Fruit fly (Drosophila melanogaster) whole organism, embryonic: ENCODE measurements around the gene CG32305.

Experiments
- Asciz ChIP-seq: fragments of 200-800 bp; sonication (Bioruptor generic); optimal IDR thresholded peaks from 2 replicates; lab custom pipeline; 2017; ENCODE audit warnings: missing biosample characterization, mild to moderate bottlenecking, missing genetic modification characterization, missing genetic modification reagents
- Bgb ChIP-seq: fragments of 200-800 bp; sonication (Bioruptor generic); IDR thresholded peaks from 2 replicates; pipeline ENCODE4 v1.3.6; 2022; ENCODE audit warnings: missing biosample characterization, missing genetic modification characterization; ENCODE audit not compliant: partially characterized antibody
- Blimp-1 ChIP-seq: fragments of 200-800 bp; sonication (Bioruptor generic); optimal IDR thresholded peaks from 3 replicates; lab custom pipeline; 2018; ENCODE audit warnings: missing biosample characterization, missing genetic modification characterization, mild to moderate bottlenecking, moderate library complexity, missing genetic modification reagents
- C15 ChIP-seq: fragments of 200-800 bp; sonication (Bioruptor generic); IDR thresholded peaks from 3 replicates; pipeline ENCODE4 v1.3.6; 2022; ENCODE audit warnings: missing biosample characterization, missing genetic modification characterization
- CG12236 ChIP-seq: fragments of 200-800 bp; sonication (Bioruptor generic); optimal IDR thresholded peaks from 2 replicates; lab custom pipeline; 2016; ENCODE audit warnings: missing biosample characterization, missing genetic modification characterization
- CG15479 ChIP-seq: fragments of 200-800 bp; sonication (Bioruptor generic); optimal IDR thresholded peaks from 3 replicates; lab custom pipeline; 2019; ENCODE audit warnings: missing biosample characterization, mild to moderate bottlenecking, missing genetic modification characterization, moderate library complexity
- CG15514 ChIP-seq: fragments of 200-800 bp; sonication (Bioruptor generic); optimal IDR thresholded peaks from 3 replicates; lab custom pipeline; 2017; ENCODE audit warnings: missing biosample characterization, missing genetic modification characterization, mild to moderate bottlenecking, moderate library complexity, missing genetic modification reagents
- CG17802 ChIP-seq: fragments of 200-800 bp; sonication (Bioruptor generic); optimal IDR thresholded peaks from 2 replicates; lab custom pipeline; 2018; ENCODE audit warnings: missing biosample characterization, mild to moderate bottlenecking, missing genetic modification characterization, moderate library complexity
- CG1832 ChIP-seq: fragments of 200-800 bp; sonication (Bioruptor generic); optimal IDR thresholded peaks from 2 replicates; lab custom pipeline; 2017; ENCODE audit warnings: missing biosample characterization, mild to moderate bottlenecking, missing genetic modification characterization, inconsistent platforms
- CG18476 ChIP-seq: fragments of 200-800 bp; sonication (Bioruptor generic); optimal IDR thresholded peaks from 2 replicates; lab custom pipeline; 2016; ENCODE audit warnings: missing biosample characterization, mild to moderate bottlenecking, missing genetic modification characterization
- CG3065 ChIP-seq: fragments of 200-800 bp; sonication (Bioruptor generic); optimal IDR thresholded peaks from 2 replicates; lab custom pipeline; 2016; ENCODE audit warnings: missing biosample characterization, missing genetic modification characterization
- CG32767 ChIP-seq: fragments of 200-800 bp; sonication (Bioruptor generic); IDR thresholded peaks from 2 replicates; pipeline ENCODE4 v1.3.6; 2022; ENCODE audit warnings: missing biosample characterization, missing genetic modification characterization
- CG4617 ChIP-seq: fragments of 200-800 bp; sonication (Bioruptor generic); optimal IDR thresholded peaks from 3 replicates; lab custom pipeline; 2016; ENCODE audit warnings: missing biosample characterization, missing genetic modification characterization, borderline replicate concordance
- CG6654 ChIP-seq: fragments of 200-800 bp; sonication (Bioruptor generic); optimal IDR thresholded peaks from 2 replicates; lab custom pipeline; 2017; ENCODE audit warnings: missing biosample characterization, mild to moderate bottlenecking, missing genetic modification characterization
- CG7357 ChIP-seq: fragments of 200-800 bp; sonication (Bioruptor generic); IDR thresholded peaks from 3 replicates; pipeline ENCODE4 v1.3.6; 2022; ENCODE audit warnings: missing biosample characterization, missing genetic modification characterization
- CG7372 ChIP-seq: fragments of 200-800 bp; sonication (Bioruptor generic); IDR thresholded peaks from 2 replicates; pipeline ENCODE4 v1.3.6; 2022; ENCODE audit warnings: missing biosample characterization, missing genetic modification characterization
- CG7963 ChIP-seq: fragments of 200-800 bp; sonication (Bioruptor generic); IDR thresholded peaks from 3 replicates; pipeline ENCODE4 v1.3.6; 2022; ENCODE audit warnings: missing biosample characterization, missing genetic modification characterization; ENCODE audit not compliant: partially characterized antibody
- CG7987 ChIP-seq: fragments of 200-800 bp; sonication (Bioruptor generic); optimal IDR thresholded peaks from 2 replicates; lab custom pipeline; 2018; ENCODE audit warnings: missing biosample characterization, mild to moderate bottlenecking, missing genetic modification characterization, moderate library complexity
- CG8281 ChIP-seq: fragments of 200-800 bp; sonication (Bioruptor generic); optimal IDR thresholded peaks from 2 replicates; lab custom pipeline; 2018; ENCODE audit warnings: missing biosample characterization, mild to moderate bottlenecking, missing genetic modification characterization, moderate library complexity
- CG9609 ChIP-seq: fragments of 200-800 bp; sonication (Bioruptor generic); optimal IDR thresholded peaks from 3 replicates; lab custom pipeline; 2016; ENCODE audit warnings: missing biosample characterization, missing genetic modification characterization
- CG9727 ChIP-seq: fragments of 200-800 bp; sonication (Bioruptor generic); optimal IDR thresholded peaks from 3 replicates; lab custom pipeline; 2017; ENCODE audit warnings: missing biosample characterization, mild to moderate bottlenecking, missing genetic modification characterization
- CG9932 ChIP-seq: fragments of 200-800 bp; sonication (Bioruptor generic); IDR thresholded peaks from 2 replicates; pipeline ENCODE4 v1.3.6; 2022; ENCODE audit warnings: missing biosample characterization, missing genetic modification characterization
- D19B ChIP-seq: fragments of 200-800 bp; sonication (Bioruptor generic); optimal IDR thresholded peaks from 2 replicates; lab custom pipeline; 2017; ENCODE audit warnings: missing biosample characterization, mild to moderate bottlenecking, missing genetic modification characterization
- Dad ChIP-seq: fragments of 200-800 bp; sonication (Bioruptor generic); optimal IDR thresholded peaks from 3 replicates; lab custom pipeline; 2016; ENCODE audit warnings: missing biosample characterization, missing genetic modification characterization
- Doc2 ChIP-seq: fragments of 200-800 bp; sonication (Bioruptor generic); IDR thresholded peaks from 2 replicates; pipeline ENCODE4 v1.3.6; 2022; ENCODE audit warnings: missing biosample characterization, missing genetic modification characterization
- Ets65A ChIP-seq: fragments of 200-800 bp; sonication (Bioruptor generic); peaks from one replicate; lab custom pipeline; 2016; ENCODE audit warnings: missing biosample characterization, missing genetic modification characterization
- Ets97D ChIP-seq: fragments of 200-800 bp; sonication (Bioruptor generic); optimal IDR thresholded peaks from 3 replicates; lab custom pipeline; 2016; ENCODE audit warnings: missing biosample characterization, missing genetic modification characterization
- Hr3 ChIP-seq: fragments of 200-800 bp; sonication (Bioruptor generic); optimal IDR thresholded peaks from 3 replicates; lab custom pipeline; 2016; ENCODE audit warnings: missing biosample characterization, missing genetic modification characterization
- Med ChIP-seq: fragments of 200-800 bp; sonication (Bioruptor generic); peaks from one replicate; lab custom pipeline; 2016; ENCODE audit warnings: missing biosample characterization, missing genetic modification characterization, mild to moderate bottlenecking, inconsistent platforms, moderate library complexity
- Nf-YA ChIP-seq: fragments of 200-800 bp; sonication (Bioruptor generic); IDR thresholded peaks from 2 replicates; pipeline ENCODE4 v1.3.6; 2022; ENCODE audit warnings: missing biosample characterization, missing genetic modification characterization
- Rfx ChIP-seq: fragments of 200-800 bp; sonication (Bioruptor generic); IDR thresholded peaks from 2 replicates; pipeline ENCODE4 v1.3.6; 2022; ENCODE audit warnings: missing biosample characterization, missing genetic modification characterization
- Xbp1 ChIP-seq: fragments of 200-800 bp; sonication (Bioruptor generic); optimal IDR thresholded peaks from 3 replicates; lab custom pipeline; 2016; ENCODE audit warnings: missing biosample characterization, mild to moderate bottlenecking, missing genetic modification characterization
- bab2 ChIP-seq: fragments of 200-800 bp; sonication (Bioruptor generic); optimal IDR thresholded peaks from 2 replicates; lab custom pipeline; 2016; ENCODE audit warnings: missing biosample characterization, missing genetic modification characterization
- chinmo ChIP-seq: fragments of 200-800 bp; sonication (Bioruptor generic); IDR thresholded peaks from 4 replicates; pipeline ENCODE4 v1.3.6; 2022; ENCODE audit warnings: missing biosample characterization, missing genetic modification characterization; ENCODE audit not compliant: partially characterized antibody
- ci ChIP-seq: fragments of 200-800 bp; sonication (Bioruptor generic); IDR thresholded peaks from 3 replicates; pipeline ENCODE4 v1.3.6; 2022; ENCODE audit warnings: missing biosample characterization, missing genetic modification characterization
- dimm ChIP-seq: fragments of 200-800 bp; sonication (Bioruptor generic); IDR thresholded peaks from 2 replicates; pipeline ENCODE4 v1.3.6; 2022; ENCODE audit warnings: missing biosample characterization, missing genetic modification characterization
- gce ChIP-seq: fragments of 200-800 bp; sonication (Bioruptor generic); IDR thresholded peaks from 3 replicates; pipeline ENCODE4 v1.3.6; 2022; ENCODE audit warnings: missing biosample characterization, missing genetic modification characterization
- gfzf ChIP-seq: fragments of 200-800 bp; sonication (Bioruptor generic); optimal IDR thresholded peaks from 2 replicates; lab custom pipeline; 2016; ENCODE audit warnings: missing biosample characterization, mild to moderate bottlenecking, missing genetic modification characterization, moderate library complexity
- inv ChIP-seq: fragments of 200-800 bp; sonication (Bioruptor generic); IDR thresholded peaks from 2 replicates; pipeline ENCODE4 v1.3.6; 2022; ENCODE audit warnings: missing biosample characterization, missing genetic modification characterization; ENCODE audit not compliant: partially characterized antibody
- kah ChIP-seq: fragments of 200-800 bp; sonication (Bioruptor generic); optimal IDR thresholded peaks from 2 replicates; lab custom pipeline; 2018; ENCODE audit warnings: missing biosample characterization, mild to moderate bottlenecking, missing genetic modification characterization
- lbe ChIP-seq: fragments of 200-800 bp; sonication (Bioruptor generic); optimal IDR thresholded peaks from 2 replicates; lab custom pipeline; 2016; ENCODE audit warnings: missing biosample characterization, mild to moderate bottlenecking, missing genetic modification characterization
- pb ChIP-seq: fragments of 200-800 bp; sonication (Bioruptor generic); optimal IDR thresholded peaks from 3 replicates; lab custom pipeline; 2016; ENCODE audit warnings: missing biosample characterization, missing genetic modification characterization
- pho ChIP-seq: fragments of 200-800 bp; sonication (Bioruptor generic); optimal IDR thresholded peaks from 2 replicates; lab custom pipeline; 2016; ENCODE audit warnings: missing biosample characterization, missing genetic modification characterization
- pum ChIP-seq: fragments of 200-800 bp; sonication (Bioruptor generic); optimal IDR thresholded peaks from 2 replicates; lab custom pipeline; 2016; ENCODE audit warnings: missing biosample characterization, missing genetic modification characterization
- scrt ChIP-seq: fragments of 200-800 bp; sonication (Bioruptor generic); optimal IDR thresholded peaks from 2 replicates; lab custom pipeline; 2018; ENCODE audit warnings: missing biosample characterization, mild to moderate bottlenecking, missing genetic modification characterization, moderate library complexity
- sd ChIP-seq: fragments of 200-800 bp; sonication (Bioruptor generic); optimal IDR thresholded peaks from 3 replicates; lab custom pipeline; 2018; ENCODE audit warnings: missing biosample characterization, mild to moderate bottlenecking, missing genetic modification characterization, moderate library complexity
- seq ChIP-seq: fragments of 200-800 bp; sonication (Bioruptor generic); IDR thresholded peaks from 2 replicates; pipeline ENCODE4 v1.3.6; 2022; ENCODE audit warnings: missing biosample characterization, missing genetic modification characterization
- slou ChIP-seq: fragments of 200-800 bp; sonication (Bioruptor generic); optimal IDR thresholded peaks from 3 replicates; lab custom pipeline; 2016; ENCODE audit warnings: missing biosample characterization, missing genetic modification characterization
- sna ChIP-seq: fragments of 200-800 bp; sonication (Bioruptor generic); IDR thresholded peaks from 2 replicates; pipeline ENCODE4 v1.3.6; 2022; ENCODE audit warnings: missing biosample characterization, missing genetic modification characterization; ENCODE audit not compliant: partially characterized antibody
- ssp ChIP-seq: fragments of 200-800 bp; sonication (Bioruptor generic); IDR thresholded peaks from 2 replicates; pipeline ENCODE4 v1.3.6; 2022; ENCODE audit warnings: missing biosample characterization, missing genetic modification characterization
- z ChIP-seq: fragments of 200-800 bp; sonication (Bioruptor generic); IDR thresholded peaks from 3 replicates; pipeline ENCODE4 v1.3.6; 2022; ENCODE audit warnings: missing biosample characterization, missing genetic modification characterization

Gene CG32305

DNA sequence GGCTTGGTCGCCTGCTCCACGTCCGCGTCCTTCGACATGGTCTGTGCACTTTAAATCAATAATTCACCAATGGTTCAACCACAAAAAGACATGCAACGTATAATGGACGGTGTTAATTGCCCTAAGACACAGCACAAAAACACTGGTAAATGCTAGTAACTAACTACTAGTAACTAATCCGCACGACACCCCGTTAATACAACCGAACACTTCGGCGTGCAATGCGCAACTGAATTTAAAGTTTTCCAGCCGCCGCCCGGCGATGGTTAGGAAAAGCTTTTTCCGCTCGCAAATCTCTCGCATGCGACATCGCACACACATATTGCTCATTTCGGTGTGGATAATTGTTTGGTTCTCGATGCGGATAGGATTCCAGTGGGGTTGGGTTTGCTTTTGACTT is 7.3 kb downstream of the CG32305 start (continued):
- no peak for TF ChIP-seq z
- no peak for TF ChIP-seq CG9609
- TF ChIP-seq CG7987 (GFP tag; lab: Kevin White, UChicago): no peak
- TF ChIP-seq CG17802 (tag; lab: Kevin White, UChicago): no peak
- TF ChIP-seq seq: peak; percentile 22; the same call in 1 of the 2 replicates
- peak; percentile 50 for TF ChIP-seq Med
- no peak for TF ChIP-seq sna
- TF ChIP-seq ssp: no peak
- TF ChIP-seq Asciz (GFP tag; lab: Kevin White, UChicago): no peak
- TF ChIP-seq Rfx: 0 out of 2 replicates have a peak, but pooled peaks have one; percentile 15
- no peak for TF ChIP-seq inv
- no peak for TF ChIP-seq gce (GFP tag; lab: Robert Waterston, UW)
- no peak for TF ChIP-seq CG1832 (GFP tag; lab: Kevin White, UChicago)
- TF ChIP-seq CG9727 (GFP tag; lab: Kevin White, UChicago): no peak
- TF ChIP-seq CG9932 (GFP tag; lab: Robert Waterston, UW): no peak
- no peak for TF ChIP-seq CG32767 (GFP tag; lab: Robert Waterston, UW)
- TF ChIP-seq Nf-YA: no peak
- TF ChIP-seq CG18476 (GFP tag; lab: Kevin White, UChicago): no peak
- no peak for TF ChIP-seq Hr3 (GFP tag; lab: Kevin White, UChicago)
- TF ChIP-seq CG15479 (GFP tag; lab: Kevin White, UChicago): no peak
- no peak for TF ChIP-seq gfzf
- TF ChIP-seq pho (GFP tag; lab: Kevin White, UChicago): no peak
- no peak for TF ChIP-seq Dad (GFP tag; lab: Kevin White, UChicago)
- no peak for TF ChIP-seq lbe
- no peak for TF ChIP-seq CG6654
- no peak for TF ChIP-seq CG7357 (GFP tag; lab: Robert Waterston, UW)

DNA sequence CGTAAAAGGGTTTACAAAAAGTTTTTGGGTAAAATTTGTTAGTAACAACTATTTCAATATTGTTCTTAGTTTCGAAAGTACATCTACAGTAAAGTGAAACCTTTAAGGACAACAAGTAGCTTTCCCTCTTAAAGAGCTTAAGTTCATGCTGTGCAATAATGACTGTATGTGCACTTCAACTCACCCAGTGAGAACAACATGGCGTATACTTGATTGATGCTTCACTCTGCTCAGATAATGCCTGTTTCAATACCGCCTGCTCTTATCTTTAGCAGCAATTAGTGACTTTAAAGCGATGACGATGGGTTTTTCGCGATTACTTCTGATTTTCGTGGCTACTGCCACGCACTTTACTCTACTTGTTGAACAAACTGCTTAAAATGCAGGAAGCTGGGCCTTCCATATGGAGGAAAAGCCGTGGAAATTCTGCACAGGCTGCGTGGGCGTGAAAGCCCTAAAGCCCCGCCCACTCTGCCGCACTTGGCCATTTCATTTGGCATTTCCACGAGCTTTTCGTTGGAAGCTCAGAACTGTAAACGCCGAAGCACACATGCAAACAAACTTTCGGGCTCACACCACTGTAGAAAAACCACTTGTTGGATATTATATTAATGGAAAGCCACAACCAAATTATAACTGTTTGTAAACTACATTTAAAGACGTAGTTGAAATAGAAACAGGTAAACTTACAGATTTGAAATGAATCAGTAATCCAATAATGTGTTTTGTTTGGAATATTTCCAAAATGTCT is 8.2 kb downstream of the CG32305 start:
- TF ChIP-seq CG7372 (GFP tag; lab: Robert Waterston, UW): peak; percentile 29; the same call in 1 of the 2 replicates
- no peak for TF ChIP-seq CG8281 (tag; lab: Kevin White, UChicago)
- 0 out of 3 replicates have a peak, but pooled peaks have one; percentile 28 for TF ChIP-seq ci (GFP tag; lab: Robert Waterston, UW)
- TF ChIP-seq D19B (GFP tag; lab: Kevin White, UChicago): no peak
- no peak for TF ChIP-seq Ets97D (GFP tag; lab: Kevin White, UChicago)
- no peak for TF ChIP-seq Xbp1 (GFP tag; lab: Kevin White, UChicago)
- TF ChIP-seq pum (GFP tag; lab: Kevin White, UChicago): no peak
- 0 out of 4 replicates have a peak, but pooled peaks have one; percentile 5 for TF ChIP-seq chinmo (GFP tag; lab: Robert Waterston, UW)
- no peak for TF ChIP-seq C15 (GFP tag; lab: Robert Waterston, UW)
- no peak for TF ChIP-seq slou (GFP tag; lab: Kevin White, UChicago)
- no peak for TF ChIP-seq CG4617
- no peak for TF ChIP-seq dimm (GFP tag; lab: Robert Waterston, UW)
- no peak for TF ChIP-seq CG15514
- no peak for TF ChIP-seq Nf-YA
- TF ChIP-seq Ets65A: peak; percentile 4
- 0 out of 3 replicates have a peak, but pooled peaks have one; percentile 38 for TF ChIP-seq CG7963
- no peak for TF ChIP-seq pb
- peak; percentile 87 for TF ChIP-seq scrt
- TF ChIP-seq CG3065: no peak
- TF ChIP-seq bab2 (GFP tag; lab: Kevin White, UChicago): no peak
- peak; percentile 82 for TF ChIP-seq kah (GFP tag; lab: Kevin White, UChicago)
- no peak for TF ChIP-seq CG12236 (GFP tag; lab: Kevin White, UChicago)
- no peak for TF ChIP-seq Blimp-1 (GFP tag; lab: Kevin White, UChicago)
- no peak for TF ChIP-seq Doc2 (GFP tag; lab: Robert Waterston, UW)
- no peak for TF ChIP-seq sd (tag; lab: Kevin White, UChicago)
- TF ChIP-seq Bgb (GFP tag; lab: Robert Waterston, UW): no peak
